Worm (Caenorhabditis elegans) whole organism, L1 larva: ENCODE results near the gene srw-76.
A peak's percentile ranks its signal among the peaks of the same experiment; 100 is the strongest.

Source experiments
- C16A3.4 ChIP-seq: fragments of 150-350 bp; optimal IDR thresholded peaks from 2 replicates; lab custom pipeline; 2014; ENCODE audit warnings: missing biosample characterization, missing genetic modification characterization
- C34B4.2 ChIP-seq: sonication (generic microtip); optimal IDR thresholded peaks from 2 replicates; lab custom pipeline; 2017; ENCODE audit warnings: mild to moderate bottlenecking, missing genetic modification characterization, missing compliant biosample characterization
- aha-1 ChIP-seq: fragments of 150-350 bp; optimal IDR thresholded peaks from 2 replicates; lab custom pipeline; 2014; ENCODE audit warnings: missing biosample characterization, missing genetic modification characterization
- blmp-1 ChIP-seq: fragments of 150-350 bp; optimal IDR thresholded peaks from 2 replicates; lab custom pipeline; 2014; ENCODE audit warnings: missing biosample characterization, missing genetic modification characterization
- ceh-90 ChIP-seq: sonication (generic microtip); optimal IDR thresholded peaks from 2 replicates; lab custom pipeline; 2016; ENCODE audit warnings: missing genetic modification characterization, missing compliant biosample characterization
- ces-1 ChIP-seq: fragments of 150-350 bp; optimal IDR thresholded peaks from 2 replicates; lab custom pipeline; 2014; ENCODE audit warnings: missing biosample characterization, missing genetic modification reagents, missing genetic modification characterization
- dpl-1 ChIP-seq, 3 experiments: fragments of 150-350 bp in 2 of 3; sonication (generic microtip) in 1 of 3; optimal IDR thresholded peaks; 2 replicates each; lab custom pipeline; 2014 to 2017; ENCODE audit warnings: missing biosample characterization in 3 of 3, missing genetic modification characterization in 3 of 3, missing genetic modification reagents in 3 of 3
- efl-1 ChIP-seq, 4 experiments: fragments of 150-350 bp; optimal IDR thresholded peaks in 3 of 4; peaks in 1 of 4; 1 replicate in 1 of 4; 2 replicates in 3 of 4; lab custom pipeline; 2014; ENCODE audit warnings: missing biosample characterization in 2 of 4, missing genetic modification characterization in 2 of 4, missing genetic modification reagents in 2 of 4
- egl-13 ChIP-seq: sonication (generic microtip); optimal IDR thresholded peaks from 2 replicates; lab custom pipeline; 2016; ENCODE audit warnings: missing genotype, missing genetic modification reagents, missing genetic modification characterization, missing compliant biosample characterization
- egl-27 ChIP-seq, 2 experiments: fragments of 150-350 bp in 1 of 2; sonication (generic microtip); optimal IDR thresholded peaks; 3 replicates each; lab custom pipeline; 2017 to 2018; ENCODE audit warnings: missing biosample characterization in 2 of 2, missing genetic modification characterization in 2 of 2, missing genetic modification reagents in 2 of 2
- elt-2 ChIP-seq: sonication (generic microtip); optimal IDR thresholded peaks from 2 replicates; lab custom pipeline; 2016; ENCODE audit warnings: missing genetic modification characterization, mild to moderate bottlenecking, inconsistent platforms, missing compliant biosample characterization, missing genetic modification reagents
- fos-1 ChIP-seq: fragments of 150-350 bp; optimal IDR thresholded peaks from 2 replicates; lab custom pipeline; 2014; ENCODE audit warnings: missing biosample characterization, missing genetic modification characterization
- grh-1 ChIP-seq: fragments of 200-800 bp; sonication (Bioruptor generic); IDR thresholded peaks from 2 replicates; pipeline ENCODE4 v1.3.6; 2022; ENCODE audit warnings: missing genetic modification reagents, missing genetic modification characterization, missing compliant biosample characterization
- jun-1 ChIP-seq: fragments of 150-350 bp; optimal IDR thresholded peaks from 2 replicates; lab custom pipeline; 2014; ENCODE audit warnings: missing biosample characterization, missing genetic modification reagents, missing genetic modification characterization
- lin-13 ChIP-seq: fragments of 150-350 bp; optimal IDR thresholded peaks from 2 replicates; lab custom pipeline; 2014; ENCODE audit warnings: missing biosample characterization, missing genetic modification reagents, missing genetic modification characterization
- lin-14 ChIP-seq: fragments of 200-800 bp; sonication (Bioruptor generic); optimal IDR thresholded peaks from 2 replicates; lab custom pipeline; 2018; ENCODE audit warnings: mild to moderate bottlenecking, missing genetic modification characterization, moderate library complexity, missing compliant biosample characterization
- lin-35 ChIP-seq, 2 experiments: fragments of 150-350 bp; optimal IDR thresholded peaks; 2 replicates each; lab custom pipeline; 2014; ENCODE audit warnings: missing biosample characterization in 2 of 2, missing genetic modification characterization in 2 of 2, missing genetic modification reagents in 2 of 2
- lin-39 ChIP-seq: fragments of 150-350 bp; optimal IDR thresholded peaks from 2 replicates; lab custom pipeline; 2014; ENCODE audit warnings: missing biosample characterization, missing genetic modification reagents, missing genetic modification characterization
- lsy-2 ChIP-seq, 2 experiments: fragments of 150-350 bp; optimal IDR thresholded peaks; 2 replicates each; lab custom pipeline; 2014; ENCODE audit warnings: missing biosample characterization in 2 of 2, missing genetic modification characterization in 2 of 2
- nhr-12 ChIP-seq: sonication (generic microtip); optimal IDR thresholded peaks from 2 replicates; lab custom pipeline; 2017; ENCODE audit warnings: missing biosample characterization, missing genetic modification characterization
- nhr-71 ChIP-seq: sonication (generic microtip); optimal IDR thresholded peaks from 2 replicates; lab custom pipeline; 2016; ENCODE audit warnings: mild to moderate bottlenecking, missing genetic modification characterization, moderate library complexity, missing compliant biosample characterization
- nhr-77 ChIP-seq: fragments of 150-350 bp; optimal IDR thresholded peaks from 2 replicates; lab custom pipeline; 2014; ENCODE audit warnings: missing biosample characterization, missing genetic modification characterization
- nhr-90 ChIP-seq: sonication (generic microtip); optimal IDR thresholded peaks from 2 replicates; lab custom pipeline; 2016; ENCODE audit warnings: mild to moderate bottlenecking, missing genetic modification characterization, missing compliant biosample characterization; ENCODE audit not compliant: poor library complexity
- pag-3 ChIP-seq: sonication (generic microtip); optimal IDR thresholded peaks from 2 replicates; lab custom pipeline; 2017; ENCODE audit warnings: missing genetic modification characterization, mild to moderate bottlenecking, missing compliant biosample characterization, antibody characterized with exemption, borderline replicate concordance; ENCODE audit not compliant: insufficient read depth
- pqm-1 ChIP-seq: sonication (generic microtip); optimal IDR thresholded peaks from 3 replicates; lab custom pipeline; 2017; ENCODE audit warnings: missing biosample characterization, missing genetic modification characterization
- skn-1 ChIP-seq: fragments of 150-350 bp; optimal IDR thresholded peaks from 2 replicates; lab custom pipeline; 2014; ENCODE audit warnings: missing biosample characterization, missing genetic modification characterization
- snpc-4 ChIP-seq: fragments of 150-350 bp; optimal IDR thresholded peaks from 2 replicates; lab custom pipeline; 2014; ENCODE audit warnings: missing biosample characterization, missing genetic modification characterization
- snu-23 ChIP-seq: sonication (generic microtip); optimal IDR thresholded peaks from 2 replicates; lab custom pipeline; 2016; ENCODE audit warnings: missing genetic modification characterization, missing compliant biosample characterization
- sup-37 ChIP-seq: fragments of 200-800 bp; sonication (Bioruptor generic); optimal IDR thresholded peaks from 2 replicates; lab custom pipeline; 2018; ENCODE audit warnings: mild to moderate bottlenecking, missing genetic modification characterization, missing compliant biosample characterization
- swsn-7 ChIP-seq: sonication (generic microtip); optimal IDR thresholded peaks from 2 replicates; lab custom pipeline; 2016; ENCODE audit warnings: missing genetic modification characterization, missing compliant biosample characterization
- tlp-1 ChIP-seq: fragments of 150-350 bp; optimal IDR thresholded peaks from 2 replicates; lab custom pipeline; 2014; ENCODE audit warnings: missing biosample characterization, missing genetic modification characterization
- unc-130 ChIP-seq: fragments of 150-350 bp; optimal IDR thresholded peaks from 2 replicates; lab custom pipeline; 2017; ENCODE audit warnings: missing biosample characterization, missing genetic modification characterization, inconsistent platforms
- unc-86 ChIP-seq: sonication (generic microtip); optimal IDR thresholded peaks from 2 replicates; lab custom pipeline; 2016; ENCODE audit warnings: missing genetic modification characterization, missing compliant biosample characterization
- unc-98 ChIP-seq: fragments of 200-800 bp; sonication (Bioruptor generic); IDR thresholded peaks from 2 replicates; pipeline ENCODE4 v1.3.6; 2022; ENCODE audit warnings: missing genetic modification characterization, missing compliant biosample characterization
- ztf-11 ChIP-seq, 2 experiments: sonication (generic microtip); optimal IDR thresholded peaks; 2 replicates each; lab custom pipeline; 2016 to 2017; ENCODE audit warnings: missing genetic modification characterization in 2 of 2, missing biosample characterization in 1 of 2, missing compliant biosample characterization in 1 of 2

Gene srw-76

DNA sequence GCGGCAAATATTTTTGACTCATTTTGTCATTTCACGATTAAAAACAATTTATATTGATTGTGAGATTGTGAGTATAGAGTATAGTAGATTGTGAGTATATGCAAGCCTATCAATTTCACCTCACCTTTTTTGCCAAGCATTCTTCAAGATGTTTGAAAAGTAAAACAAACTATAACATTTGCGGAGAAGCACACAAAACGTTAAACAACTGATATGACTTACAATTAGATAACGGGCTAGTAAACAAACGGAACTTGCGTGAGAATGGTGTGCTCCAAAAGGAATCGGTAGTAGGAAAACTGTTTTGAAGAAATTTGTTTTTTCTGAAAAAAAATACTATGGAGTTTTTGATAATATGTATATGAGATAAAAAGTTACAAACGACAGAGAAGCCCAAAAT lies 28.0 kb downstream of the srw-76 start:
- TF ChIP-seq fos-1 (tag; lab: Kevin White, UChicago), result no peak
- no peak for TF ChIP-seq dpl-1 (GFP tag; optimal IDR thresholded peaks at IDR 0.05; lab: Kevin White, UChicago)
- TF ChIP-seq nhr-12 (tag; lab: Kevin White, UChicago), result no peak
- TF ChIP-seq lin-39 (tag; lab: Kevin White, UChicago), result no peak
- TF ChIP-seq ceh-90 (tag; lab: Kevin White, UChicago), result no peak
- TF ChIP-seq swsn-7, result no peak
- TF ChIP-seq nhr-90 (tag; lab: Kevin White, UChicago), result no peak
- no peak for TF ChIP-seq grh-1 (GFP tag; lab: Robert Waterston, UW)
- TF ChIP-seq lin-35 (GFP tag; optimal IDR thresholded peaks at IDR 0.05; lab: Kevin White, UChicago), result peak in 1 of 2 experiments; percentile 4
- peak; percentile 46 for TF ChIP-seq jun-1
- no peak for TF ChIP-seq pag-3 (tag; lab: Kevin White, UChicago)
- no peak for TF ChIP-seq pqm-1 (tag; lab: Kevin White, UChicago)
- no peak for TF ChIP-seq sup-37 (GFP tag; lab: Kevin White, UChicago)
- no peak for TF ChIP-seq lin-13 (GFP tag; lab: Kevin White, UChicago)
- TF ChIP-seq elt-2 (tag; lab: Kevin White, UChicago), result peak; percentile 81
- TF ChIP-seq nhr-77 (tag; lab: Kevin White, UChicago), result no peak
- TF ChIP-seq, all 84 proteins: peak for 3

DNA sequence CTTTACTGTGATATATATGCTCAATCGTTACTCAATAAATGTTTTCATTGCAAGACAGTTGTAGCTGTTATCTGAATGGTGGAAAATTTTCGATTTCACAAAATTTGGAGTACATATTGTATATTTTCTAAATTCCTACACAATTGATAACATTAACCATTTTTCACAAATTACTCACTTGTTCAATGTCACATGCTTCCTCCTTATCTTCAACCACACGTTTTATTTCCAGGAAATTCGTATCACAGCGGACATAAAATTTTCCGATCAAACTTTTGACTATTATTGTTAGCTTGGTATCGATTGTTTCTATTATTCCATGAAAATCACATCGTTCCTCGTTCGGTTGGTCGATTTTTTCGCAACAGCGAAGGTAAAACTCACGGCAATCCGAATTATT lies 29.6 kb downstream of the srw-76 start:
- TF ChIP-seq elt-2 (tag; lab: Kevin White, UChicago), result peak; percentile 73
- TF ChIP-seq lsy-2 (tag; optimal IDR thresholded peaks at IDR 0.05; lab: Kevin White, UChicago), result no peak
- TF ChIP-seq jun-1, result peak; percentile 42
- TF ChIP-seq grh-1 (GFP tag; lab: Robert Waterston, UW), result no peak
- TF ChIP-seq, all 84 proteins: peak for 2

DNA sequence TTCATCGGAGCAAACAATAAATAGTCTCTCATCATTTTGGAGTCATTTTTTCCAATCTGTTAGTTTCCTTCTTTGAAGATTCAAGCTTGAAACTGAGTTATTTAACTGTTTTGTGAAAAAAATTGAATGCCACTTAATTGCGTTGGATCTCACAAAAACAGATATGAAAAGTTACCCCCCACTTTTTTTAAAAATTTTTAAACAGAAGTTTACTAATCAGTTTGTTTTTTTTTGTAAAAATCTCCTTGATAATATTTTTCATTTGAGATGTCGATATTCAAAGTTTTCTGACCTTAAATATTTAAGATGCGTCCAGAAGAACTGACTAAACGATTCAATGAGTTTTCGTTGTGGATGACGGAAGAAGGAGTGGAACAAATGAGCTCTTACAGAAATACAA lies 31.8 kb downstream of the srw-76 start, which contains the start of gene Y32B12C.1:
Gene Y32B12C.1 (plus strand): TSS at position 301 of the 400 bp plus-strand sequence.
- TF ChIP-seq skn-1 (tag; lab: Kevin White, UChicago) (no peak), C34B4.2 (tag; lab: Kevin White, UChicago) (no peak), lin-39 (tag; lab: Kevin White, UChicago) (no peak), snu-23 (GFP tag; lab: Kevin White, UChicago) (no peak), nhr-90 (tag; lab: Kevin White, UChicago) (no peak), egl-27 (tag; optimal IDR thresholded peaks at IDR 0.05; lab: Kevin White, UChicago) (no peak), tlp-1 (tag; lab: Kevin White, UChicago) (no peak), ceh-90 (tag; lab: Kevin White, UChicago) (no peak), C16A3.4 (tag; lab: Kevin White, UChicago) (no peak), unc-86 (tag; lab: Kevin White, UChicago) (no peak), aha-1 (tag; lab: Kevin White, UChicago) (no peak), nhr-12 (tag; lab: Kevin White, UChicago) (no peak), blmp-1 (tag; lab: Kevin White, UChicago) (no peak), unc-130 (tag; lab: Kevin White, UChicago) (no peak), snpc-4 (tag; lab: Kevin White, UChicago) (no peak), ztf-11 (tag; optimal IDR thresholded peaks at IDR 0.05; lab: Kevin White, UChicago) (no peak)

DNA sequence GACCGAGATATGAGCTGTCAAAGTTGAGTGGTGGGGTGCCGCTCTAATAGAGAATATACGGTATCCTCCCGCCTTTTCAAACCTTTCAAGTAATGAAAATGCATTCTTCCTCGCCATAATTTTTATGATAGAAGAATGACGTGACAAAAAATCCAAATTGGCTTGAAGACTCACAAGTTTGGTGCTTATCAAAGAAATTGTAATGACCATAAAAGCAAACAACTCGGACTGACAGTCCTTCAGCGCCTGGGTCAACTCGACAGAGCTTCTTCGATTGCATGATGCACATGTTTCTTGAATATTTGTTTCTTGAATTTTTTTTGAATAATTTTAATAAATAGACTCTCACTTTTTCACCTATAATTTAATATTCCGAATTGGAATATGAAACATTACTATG lies 32.6 kb downstream of the srw-76 start:
- TF ChIP-seq elt-2 (tag; lab: Kevin White, UChicago), result peak; percentile 37
- no peak for TF ChIP-seq ces-1 (GFP tag; lab: Kevin White, UChicago)
- TF ChIP-seq efl-1 (optimal IDR thresholded peaks at IDR 0.05; lab: Kevin White, UChicago), result no peak
- TF ChIP-seq efl-1 (GFP tag; optimal IDR thresholded peaks at IDR 0.05 in 1 of 2; lab: Kevin White, UChicago), result peak in 1 of 2 experiments; percentile 42
- no peak for TF ChIP-seq egl-13 (tag; lab: Kevin White, UChicago)
- TF ChIP-seq nhr-71 (tag; lab: Kevin White, UChicago), result no peak
- peak; percentile 2 for TF ChIP-seq lin-14 (GFP tag; lab: Kevin White, UChicago)
- no peak for TF ChIP-seq unc-98
